Fruit fly (Drosophila melanogaster) whole organism, embryonic: Measurements from ENCODE around the gene unk.
A peak's percentile ranks its signal among the peaks of the same experiment; 100 is the strongest.

Experiments
- ATbp ChIP-seq: fragments of 200-800 bp; sonication (Bioruptor generic); optimal IDR thresholded peaks from 2 replicates; lab custom pipeline; 2017; ENCODE audit warnings: missing biosample characterization, mild to moderate bottlenecking, missing genetic modification characterization, missing genetic modification reagents
- Aef1 ChIP-seq: fragments of 200-800 bp; sonication (Bioruptor generic); IDR thresholded peaks from 3 replicates; pipeline ENCODE4 v1.3.6; 2022; ENCODE audit warnings: missing biosample characterization, missing genetic modification characterization
- C15 ChIP-seq: fragments of 200-800 bp; sonication (Bioruptor generic); IDR thresholded peaks from 3 replicates; pipeline ENCODE4 v1.3.6; 2022; ENCODE audit warnings: missing biosample characterization, missing genetic modification characterization
- CG1024 ChIP-seq: fragments of 200-800 bp; sonication (Bioruptor generic); IDR thresholded peaks from 2 replicates; pipeline ENCODE4 v1.3.6; 2022; ENCODE audit warnings: missing biosample characterization, missing genetic modification characterization
- CG10654 ChIP-seq: fragments of 200-800 bp; sonication (Bioruptor generic); optimal IDR thresholded peaks from 2 replicates; lab custom pipeline; 2016; ENCODE audit warnings: missing biosample characterization, missing genetic modification characterization
- CG11093 ChIP-seq: fragments of 200-800 bp; sonication (Bioruptor generic); IDR thresholded peaks from 3 replicates; pipeline ENCODE4 v1.3.6; 2022; ENCODE audit warnings: missing biosample characterization, missing genetic modification characterization
- CG11723 ChIP-seq: fragments of 200-800 bp; sonication (Bioruptor generic); optimal IDR thresholded peaks from 2 replicates; lab custom pipeline; 2017; ENCODE audit warnings: missing biosample characterization, mild to moderate bottlenecking, missing genetic modification characterization
- CG12236 ChIP-seq: fragments of 200-800 bp; sonication (Bioruptor generic); optimal IDR thresholded peaks from 2 replicates; lab custom pipeline; 2016; ENCODE audit warnings: missing biosample characterization, missing genetic modification characterization
- CG12391 ChIP-seq: fragments of 200-800 bp; sonication (Bioruptor generic); optimal IDR thresholded peaks from 3 replicates; lab custom pipeline; 2018; ENCODE audit warnings: missing biosample characterization, mild to moderate bottlenecking, missing genetic modification characterization, moderate library complexity
- CG13287 ChIP-seq: fragments of 200-800 bp; sonication (Bioruptor generic); IDR thresholded peaks from 2 replicates; pipeline ENCODE4 v1.3.6; 2022; ENCODE audit warnings: missing biosample characterization, missing genetic modification characterization; ENCODE audit not compliant: partially characterized antibody
- CG13624 ChIP-seq: fragments of 200-800 bp; sonication (Bioruptor generic); optimal IDR thresholded peaks from 2 replicates; lab custom pipeline; 2016; ENCODE audit warnings: missing biosample characterization, missing genetic modification characterization
- CG14667 ChIP-seq: fragments of 200-800 bp; sonication (Bioruptor generic); IDR thresholded peaks from 2 replicates; pipeline ENCODE4 v1.3.6; 2022; ENCODE audit warnings: missing biosample characterization, missing genetic modification characterization
- CG15011 ChIP-seq: fragments of 200-800 bp; sonication (Bioruptor generic); optimal IDR thresholded peaks from 3 replicates; lab custom pipeline; 2018; ENCODE audit warnings: missing biosample characterization, mild to moderate bottlenecking, missing genetic modification characterization
- CG15601 ChIP-seq: fragments of 200-800 bp; sonication (Bioruptor generic); optimal IDR thresholded peaks from 3 replicates; lab custom pipeline; 2019; ENCODE audit warnings: missing biosample characterization, mild to moderate bottlenecking, missing genetic modification characterization, moderate library complexity
- CG17802 ChIP-seq: fragments of 200-800 bp; sonication (Bioruptor generic); optimal IDR thresholded peaks from 2 replicates; lab custom pipeline; 2018; ENCODE audit warnings: missing biosample characterization, mild to moderate bottlenecking, missing genetic modification characterization, moderate library complexity
- CG2712 ChIP-seq: fragments of 200-800 bp; optimal IDR thresholded peaks from 3 replicates; lab custom pipeline; 2019; ENCODE audit warnings: missing biosample characterization, mild to moderate bottlenecking, missing genetic modification characterization, moderate library complexity
- CG31365 ChIP-seq: fragments of 200-800 bp; sonication (Bioruptor generic); optimal IDR thresholded peaks from 2 replicates; lab custom pipeline; 2018; ENCODE audit warnings: missing biosample characterization, mild to moderate bottlenecking, missing genetic modification characterization
- CG32532 ChIP-seq: fragments of 200-800 bp; sonication (Bioruptor generic); IDR thresholded peaks from 2 replicates; pipeline ENCODE4 v1.3.6; 2022; ENCODE audit warnings: missing biosample characterization, missing genetic modification characterization
- CG32772 ChIP-seq: fragments of 200-800 bp; sonication (Bioruptor generic); IDR thresholded peaks from 2 replicates; pipeline ENCODE4 v1.3.6; 2022; ENCODE audit warnings: missing biosample characterization, missing genetic modification characterization
- CG33557 ChIP-seq: fragments of 200-800 bp; sonication (Bioruptor generic); optimal IDR thresholded peaks from 2 replicates; lab custom pipeline; 2019; ENCODE audit warnings: missing biosample characterization, mild to moderate bottlenecking, missing genetic modification characterization, moderate library complexity
- CG34422 ChIP-seq: fragments of 200-800 bp; sonication (Bioruptor generic); IDR thresholded peaks from 3 replicates; pipeline ENCODE4 v1.3.6; 2022; ENCODE audit warnings: missing biosample characterization, missing genetic modification characterization
- CG42726 ChIP-seq: fragments of 200-800 bp; sonication (Bioruptor generic); IDR thresholded peaks from 2 replicates; pipeline ENCODE4 v1.3.6; 2022; ENCODE audit warnings: missing biosample characterization, missing genetic modification characterization; ENCODE audit not compliant: partially characterized antibody
- CG4820 ChIP-seq: fragments of 200-800 bp; sonication (Bioruptor generic); optimal IDR thresholded peaks from 3 replicates; lab custom pipeline; 2016; ENCODE audit warnings: missing biosample characterization, missing genetic modification characterization
- CG7357 ChIP-seq: fragments of 200-800 bp; sonication (Bioruptor generic); IDR thresholded peaks from 3 replicates; pipeline ENCODE4 v1.3.6; 2022; ENCODE audit warnings: missing biosample characterization, missing genetic modification characterization
- CG7963 ChIP-seq: fragments of 200-800 bp; sonication (Bioruptor generic); IDR thresholded peaks from 3 replicates; pipeline ENCODE4 v1.3.6; 2022; ENCODE audit warnings: missing biosample characterization, missing genetic modification characterization; ENCODE audit not compliant: partially characterized antibody
- CTCF ChIP-seq: fragments of 200-800 bp; sonication (Bioruptor generic); optimal IDR thresholded peaks from 2 replicates; lab custom pipeline; 2017; ENCODE audit warnings: missing biosample characterization, mild to moderate bottlenecking, missing genetic modification characterization, moderate library complexity
- Dp ChIP-seq: fragments of 200-800 bp; sonication (Bioruptor generic); optimal IDR thresholded peaks from 2 replicates; lab custom pipeline; 2018; ENCODE audit warnings: missing biosample characterization, mild to moderate bottlenecking, missing genetic modification characterization, moderate library complexity
- Elba2 ChIP-seq: fragments of 200-800 bp; sonication (Bioruptor generic); optimal IDR thresholded peaks from 3 replicates; lab custom pipeline; 2016; ENCODE audit warnings: missing biosample characterization, missing genetic modification characterization
- Fer1 ChIP-seq: fragments of 200-800 bp; sonication (Bioruptor generic); optimal IDR thresholded peaks from 2 replicates; lab custom pipeline; 2017; ENCODE audit warnings: missing biosample characterization, mild to moderate bottlenecking, missing genetic modification characterization
- Gsc ChIP-seq: fragments of 200-800 bp; sonication (Bioruptor generic); IDR thresholded peaks from 2 replicates; pipeline ENCODE4 v1.3.6; 2022; ENCODE audit warnings: missing biosample characterization, missing genetic modification characterization
- H2.0 ChIP-seq: fragments of 200-800 bp; sonication (Bioruptor generic); IDR thresholded peaks from 2 replicates; pipeline ENCODE4 v1.3.6; 2022; ENCODE audit warnings: missing biosample characterization, missing genetic modification characterization
- Lim3 ChIP-seq: fragments of 200-800 bp; sonication (Bioruptor generic); IDR thresholded peaks from 2 replicates; pipeline ENCODE4 v1.3.6; 2022; ENCODE audit warnings: missing biosample characterization, missing genetic modification characterization
- MBD-R2 ChIP-seq: fragments of 200-800 bp; sonication (Bioruptor generic); IDR thresholded peaks from 2 replicates; pipeline ENCODE4 v1.3.6; 2022; ENCODE audit warnings: missing biosample characterization, missing genetic modification characterization
- NfI ChIP-seq: fragments of 200-800 bp; sonication (Bioruptor generic); optimal IDR thresholded peaks from 3 replicates; lab custom pipeline; 2018; ENCODE audit warnings: missing biosample characterization, mild to moderate bottlenecking, missing genetic modification characterization, moderate library complexity
- Ravus ChIP-seq: fragments of 200-800 bp; sonication (Bioruptor generic); IDR thresholded peaks from 2 replicates; pipeline ENCODE4 v1.3.6; 2022; ENCODE audit warnings: missing biosample characterization, missing genetic modification characterization
- Six4 ChIP-seq: fragments of 200-800 bp; sonication (Bioruptor generic); optimal IDR thresholded peaks from 2 replicates; lab custom pipeline; 2016; ENCODE audit warnings: missing biosample characterization, missing genetic modification characterization
- TFAM ChIP-seq: fragments of 200-800 bp; sonication (Bioruptor generic); optimal IDR thresholded peaks from 2 replicates; lab custom pipeline; 2017; ENCODE audit warnings: missing biosample characterization, missing genetic modification characterization, inconsistent platforms
- Taf1 ChIP-seq: fragments of 200-800 bp; sonication (Bioruptor generic); IDR thresholded peaks from 2 replicates; pipeline ENCODE4 v1.3.6; 2022; ENCODE audit warnings: missing biosample characterization, missing genetic modification characterization
- YL-1 ChIP-seq: fragments of 200-800 bp; sonication (Bioruptor generic); optimal IDR thresholded peaks from 3 replicates; lab custom pipeline; 2017; ENCODE audit warnings: missing biosample characterization, mild to moderate bottlenecking, missing genetic modification characterization
- abd-A ChIP-seq: fragments of 200-800 bp; sonication (Bioruptor generic); optimal IDR thresholded peaks from 3 replicates; lab custom pipeline; 2019; ENCODE audit warnings: missing biosample characterization, mild to moderate bottlenecking, missing genetic modification characterization, moderate library complexity
- ac ChIP-seq: fragments of 200-800 bp; sonication (Bioruptor generic); optimal IDR thresholded peaks from 3 replicates; lab custom pipeline; 2017; ENCODE audit warnings: missing biosample characterization, mild to moderate bottlenecking, missing genetic modification characterization
- chm ChIP-seq: fragments of 200-800 bp; sonication (Bioruptor generic); IDR thresholded peaks from 2 replicates; pipeline ENCODE4 v1.3.6; 2022; ENCODE audit warnings: missing biosample characterization, missing genetic modification characterization
- chn ChIP-seq: fragments of 200-800 bp; sonication (Bioruptor generic); optimal IDR thresholded peaks from 2 replicates; lab custom pipeline; 2016; ENCODE audit warnings: missing biosample characterization, missing genetic modification characterization
- corto ChIP-seq: fragments of 200-800 bp; sonication (Bioruptor generic); optimal IDR thresholded peaks from 2 replicates; lab custom pipeline; 2016; ENCODE audit warnings: missing biosample characterization, mild to moderate bottlenecking, missing genetic modification characterization, moderate library complexity
- da ChIP-seq: fragments of 200-800 bp; sonication (Bioruptor generic); optimal IDR thresholded peaks from 2 replicates; lab custom pipeline; 2016; ENCODE audit warnings: missing biosample characterization, missing genetic modification characterization
- ems ChIP-seq: fragments of 200-800 bp; sonication (Bioruptor generic); optimal IDR thresholded peaks from 3 replicates; lab custom pipeline; 2016; ENCODE audit warnings: missing biosample characterization, missing genetic modification characterization
- fd3F ChIP-seq: fragments of 200-800 bp; sonication (Bioruptor generic); optimal IDR thresholded peaks from 2 replicates; lab custom pipeline; 2018; ENCODE audit warnings: missing biosample characterization, mild to moderate bottlenecking, missing genetic modification characterization, moderate library complexity
- ftz-f1 ChIP-seq: fragments of 200-800 bp; sonication (Bioruptor generic); optimal IDR thresholded peaks from 2 replicates; lab custom pipeline; 2016; ENCODE audit warnings: missing biosample characterization, missing genetic modification characterization
- gcm2 ChIP-seq: fragments of 200-800 bp; sonication (Bioruptor generic); optimal IDR thresholded peaks from 2 replicates; lab custom pipeline; 2016; ENCODE audit warnings: missing biosample characterization, missing genetic modification characterization
- knrl ChIP-seq: fragments of 200-800 bp; sonication (Bioruptor generic); IDR thresholded peaks from 3 replicates; pipeline ENCODE4 v1.3.6; 2022; ENCODE audit warnings: missing biosample characterization, missing genetic modification characterization; ENCODE audit not compliant: partially characterized antibody
- unc-4 ChIP-seq: fragments of 200-800 bp; sonication (Bioruptor generic); IDR thresholded peaks from 2 replicates; pipeline ENCODE4 v1.3.6; 2022; ENCODE audit warnings: missing biosample characterization, missing genetic modification characterization; ENCODE audit not compliant: partially characterized antibody
- vnd ChIP-seq: fragments of 200-800 bp; sonication (Bioruptor generic); IDR thresholded peaks from 3 replicates; pipeline ENCODE4 v1.3.6; 2022; ENCODE audit warnings: missing biosample characterization, missing genetic modification characterization; ENCODE audit not compliant: partially characterized antibody

Gene unk

DNA sequence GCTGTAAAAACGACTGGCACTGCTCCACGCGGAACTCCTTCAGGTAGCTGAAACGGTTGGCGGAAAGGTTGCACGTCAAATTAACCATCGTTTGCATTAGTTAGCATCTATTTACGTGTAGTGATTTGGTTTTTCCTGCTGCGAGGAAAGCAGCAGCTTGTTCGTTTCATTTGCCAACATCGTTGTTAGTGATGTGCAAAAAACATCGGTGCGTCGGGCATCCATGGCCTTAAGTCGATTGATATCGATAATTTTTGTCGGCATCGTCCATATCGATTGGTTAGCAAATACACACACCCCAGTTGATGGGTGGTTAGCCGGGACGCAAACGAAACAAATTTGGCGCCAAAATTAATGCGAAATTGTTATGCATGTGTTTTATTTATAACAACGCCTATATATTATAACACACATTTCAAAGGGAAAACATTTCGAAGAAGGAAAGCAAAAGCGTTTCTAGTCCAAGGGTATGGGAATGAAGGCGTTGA is at the start of gene unk (continued):
- TF ChIP-seq CG42726 (GFP tag; lab: Robert Waterston, UW) (peak; percentile 97), NfI (GFP tag; lab: Kevin White, UChicago) (no peak), gcm2 (GFP tag; lab: Kevin White, UChicago) (no peak), CG15011 (GFP tag; lab: Kevin White, UChicago) (no peak), unc-4 (GFP tag; lab: Robert Waterston, UW) (peak; percentile 98), CG11723 (no peak), CG2712 (tag; lab: Kevin White, UChicago) (peak; percentile 62), Elba2 (GFP tag; lab: Kevin White, UChicago) (peak; percentile 32), chn (GFP tag; lab: Kevin White, UChicago) (peak; percentile 30), C15 (GFP tag; lab: Robert Waterston, UW) (no peak), YL-1 (no peak), Aef1 (GFP tag; lab: Robert Waterston, UW) (no peak), Ravus (no peak), CG7963 (peak; percentile 97), CG7357 (no peak), CG15601 (peak; percentile 25), CG32532 (peak; percentile 50; the same call in 1 of the 2 replicates), fd3F (no peak), CG13624 (GFP tag; lab: Kevin White, UChicago) (no peak), CG1024 (GFP tag; lab: Robert Waterston, UW) (no peak), TFAM (GFP tag; lab: Kevin White, UChicago) (no peak), corto (GFP tag; lab: Kevin White, UChicago) (no peak), knrl (peak; percentile 99), CG12236 (GFP tag; lab: Kevin White, UChicago) (no peak), CG10654 (GFP tag; lab: Kevin White, UChicago) (no peak), CG13287 (peak; percentile 99), MBD-R2 (GFP tag; lab: Robert Waterston, UW) (peak; percentile 19; the same call in 1 of the 2 replicates), CG31365 (tag; lab: Kevin White, UChicago) (no peak), CG4820 (GFP tag; lab: Kevin White, UChicago) (no peak), ftz-f1 (GFP tag; lab: Kevin White, UChicago) (no peak), Fer1 (GFP tag; lab: Kevin White, UChicago) (no peak), Dp (GFP tag; lab: Kevin White, UChicago) (peak; percentile 89), CG34422 (GFP tag; lab: Robert Waterston, UW) (peak; percentile 37; the same call in 2 of the 3 replicates), Six4 (GFP tag; lab: Kevin White, UChicago) (no peak), CG17802 (tag; lab: Kevin White, UChicago) (no peak), chm (GFP tag; lab: Robert Waterston, UW) (no peak), vnd (GFP tag; lab: Robert Waterston, UW) (peak; percentile 96), CTCF (GFP tag; lab: Kevin White, UChicago) (peak; percentile 79), CG32772 (GFP tag; lab: Robert Waterston, UW) (no peak), Lim3 (GFP tag; lab: Robert Waterston, UW) (no peak), CG14667 (no peak), H2.0 (peak; percentile 14; the same call in 1 of the 2 replicates), ems (GFP tag; lab: Kevin White, UChicago) (peak; percentile 24), abd-A (no peak), ATbp (GFP tag; lab: Kevin White, UChicago) (no peak), CG12391 (peak; percentile 23), CG11093 (no peak), da (GFP tag; lab: Kevin White, UChicago) (no peak), Taf1 (no peak), ac (GFP tag; lab: Kevin White, UChicago) (no peak), Gsc (GFP tag; lab: Robert Waterston, UW) (no peak), CG33557 (GFP tag; lab: Kevin White, UChicago) (no peak)
